Worm (Caenorhabditis elegans) whole organism, L4 larva: ENCODE results near the gene C28C12.1.

Source experiments
- F10B5.3 ChIP-seq: sonication (generic microtip); optimal IDR thresholded peaks from 2 replicates; lab custom pipeline; 2016; ENCODE audit warnings: mild to moderate bottlenecking, missing genetic modification characterization, missing compliant biosample characterization
- F44E2.7 ChIP-seq: fragments of 200-800 bp; sonication (Bioruptor generic); IDR thresholded peaks from 2 replicates; pipeline ENCODE4 v2.1.2; 2022; ENCODE audit warnings: missing genetic modification characterization, missing compliant biosample characterization
- F49E8.2 ChIP-seq: sonication (generic microtip); optimal IDR thresholded peaks from 2 replicates; lab custom pipeline; 2016; ENCODE audit warnings: missing compliant biosample characterization, mild to moderate bottlenecking, missing genetic modification characterization, borderline replicate concordance
- R02D3.7 ChIP-seq: fragments of 150-350 bp; sonication (generic microtip); optimal IDR thresholded peaks from 3 replicates; lab custom pipeline; 2014; ENCODE audit warnings: missing biosample characterization, missing genetic modification characterization
- T20F7.1 ChIP-seq: fragments of 200-800 bp; sonication (Bioruptor generic); optimal IDR thresholded peaks from 2 replicates; lab custom pipeline; 2018; ENCODE audit warnings: mild to moderate bottlenecking, missing genetic modification characterization, missing compliant biosample characterization
- T26A8.4 ChIP-seq: fragments of 200-800 bp; sonication (Bioruptor generic); IDR thresholded peaks from 2 replicates; pipeline ENCODE4 v1.3.6; 2022; ENCODE audit warnings: missing genetic modification characterization, missing compliant biosample characterization
- Y105C5A.15 ChIP-seq: fragments of 200-800 bp; sonication (Bioruptor generic); IDR thresholded peaks from 2 replicates; pipeline ENCODE4 v1.3.6; 2022; ENCODE audit warnings: missing genetic modification characterization, missing compliant biosample characterization
- Y48G9A.11 ChIP-seq: fragments of 200-800 bp; sonication (Bioruptor generic); IDR thresholded peaks from 2 replicates; pipeline ENCODE4 v1.3.6; 2022; ENCODE audit warnings: missing genetic modification reagents, missing genetic modification characterization, missing compliant biosample characterization
- Y75B8A.6 ChIP-seq: fragments of 200-800 bp; sonication (Bioruptor generic); IDR thresholded peaks from 2 replicates; pipeline ENCODE4 v1.3.6; 2022; ENCODE audit warnings: missing genetic modification reagents, missing genetic modification characterization, missing compliant biosample characterization
- aha-1 ChIP-seq: fragments of 150-350 bp; peaks from one replicate; lab custom pipeline; 2014; ENCODE audit warnings: missing biosample characterization, missing genetic modification characterization
- aly-2 ChIP-seq: sonication (generic microtip); optimal IDR thresholded peaks from 2 replicates; lab custom pipeline; 2018; ENCODE audit warnings: missing biosample characterization, missing genetic modification characterization
- arid-1 ChIP-seq: fragments of 200-800 bp; sonication (Bioruptor generic); conservative IDR thresholded peaks from 2 replicates; pipeline ENCODE4 v1.3.6; 2022; ENCODE audit warnings: missing genetic modification reagents, missing genetic modification characterization, missing compliant biosample characterization
- ceh-82 ChIP-seq: sonication (generic microtip); optimal IDR thresholded peaks from 2 replicates; lab custom pipeline; 2017; ENCODE audit warnings: missing biosample characterization, missing genetic modification characterization
- daf-16 ChIP-seq, 3 experiments: sonication (generic microtip); optimal IDR thresholded peaks; 2 replicates each; lab custom pipeline; 2016 to 2017; ENCODE audit warnings: missing genetic modification characterization in 3 of 3, missing genetic modification reagents in 3 of 3, mild to moderate bottlenecking in 2 of 3, missing compliant biosample characterization in 2 of 3, missing biosample characterization in 1 of 3, moderate library complexity in 1 of 3
- dmd-6 ChIP-seq: fragments of 200-800 bp; sonication (Bioruptor generic); IDR thresholded peaks from 2 replicates; pipeline ENCODE4 v1.3.6; 2022; ENCODE audit warnings: missing genetic modification reagents, missing genetic modification characterization, missing compliant biosample characterization
- duxl-1 ChIP-seq: sonication (generic microtip); optimal IDR thresholded peaks from 2 replicates; lab custom pipeline; 2016; ENCODE audit warnings: mild to moderate bottlenecking, missing genetic modification characterization, moderate library complexity, missing compliant biosample characterization; ENCODE audit not compliant: poor library complexity
- dve-1 ChIP-seq: sonication (generic microtip); optimal IDR thresholded peaks from 2 replicates; lab custom pipeline; 2017; ENCODE audit warnings: antibody characterized with exemption, mild to moderate bottlenecking, missing genetic modification characterization, missing compliant biosample characterization; ENCODE audit not compliant: insufficient read depth
- egl-27 ChIP-seq: sonication (generic microtip); optimal IDR thresholded peaks from 3 replicates; lab custom pipeline; 2017; ENCODE audit warnings: missing biosample characterization, missing genetic modification reagents, missing genetic modification characterization
- egl-43 ChIP-seq: fragments of 200-800 bp; sonication (Bioruptor generic); IDR thresholded peaks from 2 replicates; pipeline ENCODE4 v1.3.6; 2022; ENCODE audit warnings: missing genetic modification reagents, missing genetic modification characterization, missing compliant biosample characterization
- fkh-10 ChIP-seq: fragments of 150-350 bp; optimal IDR thresholded peaks from 2 replicates; lab custom pipeline; 2014; ENCODE audit warnings: missing biosample characterization, missing genetic modification reagents, missing genetic modification characterization
- fos-1 ChIP-seq: fragments of 150-350 bp; optimal IDR thresholded peaks from 2 replicates; lab custom pipeline; 2014; ENCODE audit warnings: missing biosample characterization, missing genetic modification characterization
- gei-8 ChIP-seq: fragments of 200-800 bp; sonication (Bioruptor generic); optimal IDR thresholded peaks from 2 replicates; lab custom pipeline; 2018; ENCODE audit warnings: mild to moderate bottlenecking, missing genetic modification characterization, missing compliant biosample characterization
- hmg-1.1 ChIP-seq: fragments of 200-800 bp; sonication (Bioruptor generic); IDR thresholded peaks from 2 replicates; pipeline ENCODE4 v1.3.6; 2022; ENCODE audit warnings: missing genetic modification reagents, missing genetic modification characterization, missing compliant biosample characterization
- lin-1 ChIP-seq: fragments of 200-800 bp; sonication (Bioruptor generic); IDR thresholded peaks from 2 replicates; pipeline ENCODE4 v1.3.6; 2022; ENCODE audit warnings: missing genetic modification reagents, missing genetic modification characterization, missing compliant biosample characterization
- lin-29 ChIP-seq: fragments of 200-800 bp; sonication (Bioruptor generic); IDR thresholded peaks from 2 replicates; pipeline ENCODE4 v1.3.6; 2022; ENCODE audit warnings: missing genetic modification reagents, missing genetic modification characterization, missing compliant biosample characterization
- lin-38 ChIP-seq: fragments of 200-800 bp; sonication (Bioruptor generic); IDR thresholded peaks from 2 replicates; pipeline ENCODE4 v1.3.6; 2022; ENCODE audit warnings: missing genetic modification reagents, missing genetic modification characterization, missing compliant biosample characterization
- lsy-2 ChIP-seq, 2 experiments: fragments of 150-350 bp in 1 of 2; sonication (generic microtip) in 1 of 2; optimal IDR thresholded peaks; 2 replicates each; lab custom pipeline; 2014 to 2017; ENCODE audit warnings: missing biosample characterization in 2 of 2, missing genetic modification characterization in 2 of 2
- madf-5 ChIP-seq, 2 experiments: fragments of 200-800 bp; sonication (Bioruptor generic); IDR thresholded peaks; 2 replicates each; pipeline ENCODE4 v1.3.6; 2022; ENCODE audit warnings: missing compliant biosample characterization in 2 of 2, missing genetic modification characterization in 2 of 2
- mdl-1 ChIP-seq, 2 experiments: fragments of 150-350 bp in 1 of 2; sonication (generic microtip) in 1 of 2; optimal IDR thresholded peaks; 2 replicates each; lab custom pipeline; 2014 to 2017; ENCODE audit warnings: missing biosample characterization in 2 of 2, missing genetic modification characterization in 2 of 2
- mep-1 ChIP-seq: fragments of 150-350 bp; sonication (generic microtip); optimal IDR thresholded peaks from 3 replicates; lab custom pipeline; 2014; ENCODE audit warnings: missing biosample characterization, missing genetic modification characterization
- mxl-3 ChIP-seq: fragments of 200-800 bp; sonication (Bioruptor generic); optimal IDR thresholded peaks from 2 replicates; lab custom pipeline; 2018; ENCODE audit warnings: mild to moderate bottlenecking, missing genetic modification characterization, missing compliant biosample characterization
- nhr-102 ChIP-seq: sonication (generic microtip); optimal IDR thresholded peaks from 2 replicates; lab custom pipeline; 2016; ENCODE audit warnings: mild to moderate bottlenecking, missing genetic modification characterization, moderate library complexity, missing compliant biosample characterization
- nhr-11 ChIP-seq: fragments of 150-350 bp; optimal IDR thresholded peaks from 2 replicates; lab custom pipeline; 2014; ENCODE audit warnings: missing biosample characterization, missing genetic modification characterization
- nhr-48 ChIP-seq: sonication (generic microtip); optimal IDR thresholded peaks from 2 replicates; lab custom pipeline; 2016; ENCODE audit warnings: mild to moderate bottlenecking, missing genetic modification characterization, missing compliant biosample characterization
- nhr-6 ChIP-seq: fragments of 150-350 bp; optimal IDR thresholded peaks from 2 replicates; lab custom pipeline; 2014; ENCODE audit warnings: missing biosample characterization, missing genetic modification characterization
- nhr-76 ChIP-seq: fragments of 150-350 bp; optimal IDR thresholded peaks from 2 replicates; lab custom pipeline; 2014; ENCODE audit warnings: missing biosample characterization, missing genetic modification characterization
- nhr-77 ChIP-seq: fragments of 150-350 bp; optimal IDR thresholded peaks from 2 replicates; lab custom pipeline; 2014; ENCODE audit warnings: missing biosample characterization, missing genetic modification characterization
- saeg-2 ChIP-seq: fragments of 200-800 bp; sonication (Bioruptor generic); IDR thresholded peaks from 2 replicates; pipeline ENCODE4 v1.3.6; 2022; ENCODE audit warnings: missing genetic modification reagents, missing genetic modification characterization, missing compliant biosample characterization
- skn-1 ChIP-seq: fragments of 150-350 bp; optimal IDR thresholded peaks from 2 replicates; lab custom pipeline; 2014; ENCODE audit warnings: missing biosample characterization, missing genetic modification characterization
- spr-1 ChIP-seq: sonication (generic microtip); optimal IDR thresholded peaks from 2 replicates; lab custom pipeline; 2016; ENCODE audit warnings: mild to moderate bottlenecking, missing genetic modification characterization, missing compliant biosample characterization
- spr-3 ChIP-seq: fragments of 200-800 bp; sonication (Bioruptor generic); optimal IDR thresholded peaks from 2 replicates; lab custom pipeline; 2018; ENCODE audit warnings: mild to moderate bottlenecking, missing genetic modification characterization, missing compliant biosample characterization
- tag-97 ChIP-seq: fragments of 200-800 bp; sonication (Bioruptor generic); IDR thresholded peaks from 2 replicates; pipeline ENCODE4 v1.3.6; 2022; ENCODE audit warnings: missing genetic modification characterization, missing compliant biosample characterization
- tra-1 ChIP-seq: fragments of 200-800 bp; sonication (Bioruptor generic); IDR thresholded peaks from 2 replicates; pipeline ENCODE4 v1.3.6; 2022; ENCODE audit warnings: missing genetic modification reagents, missing genetic modification characterization, missing compliant biosample characterization
- unc-130 ChIP-seq: sonication (generic microtip); optimal IDR thresholded peaks from 2 replicates; lab custom pipeline; 2016; ENCODE audit warnings: missing genetic modification reagents, missing genetic modification characterization, missing compliant biosample characterization
- vab-7 ChIP-seq: fragments of 200-800 bp; sonication (Bioruptor generic); IDR thresholded peaks from 2 replicates; pipeline ENCODE4 v1.3.6; 2022; ENCODE audit warnings: missing genetic modification reagents, missing genetic modification characterization, missing compliant biosample characterization
- zag-1 ChIP-seq: fragments of 150-350 bp; optimal IDR thresholded peaks from 2 replicates; lab custom pipeline; 2014; ENCODE audit warnings: missing biosample characterization, missing genetic modification characterization
- ztf-7 ChIP-seq: fragments of 150-350 bp; optimal IDR thresholded peaks from 2 replicates; lab custom pipeline; 2014; ENCODE audit warnings: missing biosample characterization, missing genetic modification characterization

C28C12.1 gene

DNA sequence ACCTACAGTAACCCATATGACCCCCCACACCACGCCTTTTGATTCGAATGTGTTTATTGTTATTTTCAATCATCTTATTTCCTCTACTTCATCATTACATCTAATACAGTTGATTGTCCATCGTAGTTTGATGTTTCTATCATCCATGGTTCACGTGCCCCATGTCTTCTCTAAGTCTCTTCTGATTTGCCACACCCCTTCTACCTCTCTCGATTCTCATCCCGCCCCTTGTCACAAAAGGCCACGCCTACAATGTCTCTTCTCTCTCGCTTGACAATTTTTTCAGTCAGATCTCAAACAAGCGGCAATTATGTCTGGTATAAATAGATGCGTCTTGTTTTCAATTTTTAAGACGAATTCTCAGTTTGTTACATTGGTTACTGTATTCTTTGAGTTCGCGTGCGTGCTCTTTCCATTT lies 33.5 kb downstream of the C28C12.1 start (continued):
- TF ChIP-seq arid-1 (GFP tag; lab: Robert Waterston, UW) (no peak), Y48G9A.11 (GFP tag; lab: Robert Waterston, UW) (no peak), spr-1 (no peak), tag-97 (GFP tag; lab: Robert Waterston, UW) (no peak), dmd-6 (peak; percentile 91), madf-5 (GFP tag; IDR thresholded peaks at IDR 0.05; lab: Robert Waterston, UW) (no peak), nhr-76 (tag; lab: Kevin White, UChicago) (peak; percentile 69), R02D3.7 (no peak), F10B5.3 (tag; lab: Kevin White, UChicago) (no peak), mxl-3 (GFP tag; lab: Kevin White, UChicago) (peak; percentile 64), spr-3 (GFP tag; lab: Kevin White, UChicago) (no peak), egl-43 (GFP tag; lab: Robert Waterston, UW) (no peak), vab-7 (GFP tag; lab: Robert Waterston, UW) (no peak), duxl-1 (tag; lab: Kevin White, UChicago) (no peak), F44E2.7 (GFP tag; lab: Robert Waterston, UW) (no peak), ceh-82 (tag; lab: Kevin White, UChicago) (no peak), T26A8.4 (GFP tag; lab: Robert Waterston, UW) (peak; percentile 19; the same call in 1 of the 2 replicates), nhr-6 (tag; lab: Kevin White, UChicago) (no peak), saeg-2 (GFP tag; lab: Robert Waterston, UW) (no peak), zag-1 (tag; lab: Kevin White, UChicago) (no peak), lsy-2 (tag; optimal IDR thresholded peaks at IDR 0.05; lab: Kevin White, UChicago) (peak in 1 of 2 experiments; percentile 85), aly-2 (tag; lab: Kevin White, UChicago) (no peak), nhr-102 (tag; lab: Kevin White, UChicago) (no peak), nhr-48 (peak; percentile 88), nhr-11 (tag; lab: Kevin White, UChicago) (no peak), unc-130 (GFP tag; lab: Kevin White, UChicago) (no peak), ztf-7 (tag; lab: Kevin White, UChicago) (no peak), mdl-1 (tag; optimal IDR thresholded peaks at IDR 0.05; lab: Kevin White, UChicago) (peak; percentile 78 to 88), lin-29 (no peak), mep-1 (tag; lab: Kevin White, UChicago) (peak; percentile 54)

DNA sequence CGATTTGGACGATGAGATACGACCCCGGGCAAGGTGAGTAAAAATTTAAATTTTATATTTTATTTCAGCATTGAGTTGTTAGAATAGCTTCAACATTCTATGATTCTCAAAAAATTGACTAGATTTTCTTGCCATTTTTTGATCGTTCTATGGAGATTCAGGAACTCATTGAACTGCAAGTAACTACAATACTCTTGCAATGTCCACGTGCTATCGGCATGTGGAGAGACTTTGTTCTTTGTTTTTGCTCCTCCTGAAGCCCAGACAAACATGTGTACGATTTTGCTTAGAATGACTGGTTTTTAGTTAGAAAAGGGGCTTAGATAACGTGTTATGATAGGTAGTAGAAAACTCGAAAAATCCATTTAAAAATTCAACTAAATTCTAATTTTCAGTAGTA lies 34.5 kb downstream of the C28C12.1 start:
- no peak for TF ChIP-seq egl-27 (tag; lab: Kevin White, UChicago)
- TF ChIP-seq daf-16 (GFP tag; optimal IDR thresholded peaks at IDR 0.05; lab: Kevin White, UChicago): no peak
- TF ChIP-seq daf-16 (tag; optimal IDR thresholded peaks at IDR 0.05; lab: Kevin White, UChicago): peak; percentile 20
- TF ChIP-seq aha-1 (tag; lab: Kevin White, UChicago): peak; percentile 94
- TF ChIP-seq hmg-1.1 (GFP tag; lab: Robert Waterston, UW): no peak
- no peak for TF ChIP-seq F49E8.2 (tag; lab: Kevin White, UChicago)
- TF ChIP-seq lin-38 (GFP tag; lab: Robert Waterston, UW): 0 out of 2 replicates have a peak, but pooled peaks have one; percentile 6
- no peak for TF ChIP-seq nhr-77

DNA sequence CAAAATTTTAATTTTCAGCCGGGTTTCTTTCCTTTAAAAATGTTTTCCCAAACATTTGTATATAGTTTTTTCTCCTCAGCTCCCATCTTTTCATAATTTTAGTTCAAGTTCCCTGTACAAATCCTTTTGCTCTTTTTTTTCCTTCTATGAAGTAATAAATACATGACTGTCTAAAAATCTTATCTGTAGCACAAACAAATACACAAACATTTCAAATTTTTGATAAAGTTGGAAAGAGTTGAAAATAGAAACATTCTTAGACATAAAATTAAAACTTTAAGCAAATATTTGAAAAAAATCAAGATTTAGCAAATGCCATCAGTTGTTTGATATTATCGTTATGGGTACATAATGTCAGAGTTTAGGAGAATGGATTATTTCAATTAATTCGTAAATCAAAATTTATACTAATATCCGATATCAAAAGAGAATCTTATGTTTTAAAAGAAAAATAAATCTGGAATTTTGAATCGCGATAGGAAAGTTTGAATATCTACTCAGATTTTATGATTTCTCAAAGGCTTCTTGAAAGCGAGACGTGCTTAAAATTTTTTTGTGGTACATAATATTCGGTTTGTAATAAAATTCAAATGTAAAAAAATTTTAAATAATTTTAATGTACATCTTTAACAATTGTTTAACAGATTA lies 36.7 kb downstream of the C28C12.1 start:
- TF ChIP-seq fos-1 (tag; lab: Kevin White, UChicago) (peak; percentile 6), T26A8.4 (GFP tag; lab: Robert Waterston, UW) (peak; percentile 34; the same call in 1 of the 2 replicates), gei-8 (peak; percentile 1), Y105C5A.15 (GFP tag; lab: Robert Waterston, UW) (0 out of 2 replicates have a peak, but pooled peaks have one; percentile 14), mep-1 (tag; lab: Kevin White, UChicago) (peak; percentile 61), nhr-77 (peak; percentile 10), Y75B8A.6 (GFP tag; lab: Robert Waterston, UW) (0 out of 2 replicates have a peak, but pooled peaks have one; percentile 5), aha-1 (tag; lab: Kevin White, UChicago) (peak; percentile 89), skn-1 (tag; lab: Kevin White, UChicago) (no peak), T20F7.1 (GFP tag; lab: Kevin White, UChicago) (peak; percentile 4), lsy-2 (tag; optimal IDR thresholded peaks at IDR 0.05; lab: Kevin White, UChicago) (peak in 1 of 2 experiments; percentile 20), daf-16 (GFP tag; optimal IDR thresholded peaks at IDR 0.05; lab: Kevin White, UChicago) (peak in 1 of 2 experiments; percentile 38), daf-16 (tag; optimal IDR thresholded peaks at IDR 0.05; lab: Kevin White, UChicago) (peak; percentile 50), lin-1 (GFP tag; lab: Robert Waterston, UW) (peak; percentile 56; the same call in 1 of the 2 replicates), tra-1 (GFP tag; lab: Robert Waterston, UW) (peak; percentile 9; the same call in 1 of the 2 replicates), fkh-10 (GFP tag; lab: Kevin White, UChicago) (no peak), dve-1 (peak; percentile 24)
